Fruit fly (Drosophila melanogaster): ENCODE data around the gene Hsc70-3.
A peak's percentile ranks its signal among the peaks of the same experiment; 100 is the strongest.

Gene Hsc70-3

dm6 chrX:11852310-11852709, 45.4 kb upstream of the Hsc70-3 start, which contains the start of gene p24-1 (continued):
- TF ChIP-seq C15 (GFP tag; IDR thresholded peaks at IDR 0.05) (no peak), chm (GFP tag; IDR thresholded peaks at IDR 0.05) (0 out of 2 replicates have a peak, but pooled peaks have one; percentile 44), CG10565 (GFP tag; optimal IDR thresholded peaks at IDR 0.05) (no peak), CG7786 (GFP tag; optimal IDR thresholded peaks at IDR 0.05) (peak; percentile 55), tup (GFP tag; optimal IDR thresholded peaks at IDR 0.05) (no peak), bcd (GFP tag; optimal IDR thresholded peaks at IDR 0.05) (peak; percentile 44), gce (GFP tag; IDR thresholded peaks at IDR 0.05) (no peak), ab (GFP tag; optimal IDR thresholded peaks at IDR 0.05) (no peak), CG7987 (GFP tag; optimal IDR thresholded peaks at IDR 0.05) (peak; percentile 26), CG17359 (tag; optimal IDR thresholded peaks at IDR 0.05) (peak; percentile 23), CG6813 (GFP tag; optimal IDR thresholded peaks at IDR 0.05) (no peak), hkb (optimal IDR thresholded peaks at IDR 0.05) (peak; percentile 47), hkb (GFP tag; IDR thresholded peaks at IDR 0.05) (no peak), jumu (GFP tag; optimal IDR thresholded peaks at IDR 0.05) (peak; percentile 65), MESR4 (GFP tag; optimal IDR thresholded peaks at IDR 0.05) (peak; percentile 86), CG10366 (GFP tag; IDR thresholded peaks at IDR 0.05) (no peak), CG11723 (GFP tag; optimal IDR thresholded peaks at IDR 0.05) (no peak), cad (GFP tag; optimal IDR thresholded peaks at IDR 0.05) (no peak), CG4360 (GFP tag; IDR thresholded peaks at IDR 0.05) (no peak), psq (GFP tag; optimal IDR thresholded peaks at IDR 0.05) (no peak), CG7963 (GFP tag; IDR thresholded peaks at IDR 0.05; ENCODE audit: partially characterized antibody) (peak; percentile 74), insv (GFP tag; optimal IDR thresholded peaks at IDR 0.05) (peak in 1 of 2 experiments; percentile 7), CG34376 (GFP tag; optimal IDR thresholded peaks at IDR 0.05) (peak; percentile 51), CG13287 (GFP tag; IDR thresholded peaks at IDR 0.05; ENCODE audit: partially characterized antibody) (peak; percentile 91), sna (GFP tag; IDR thresholded peaks at IDR 0.05; ENCODE audit: partially characterized antibody) (peak; percentile 82), CG4424 (GFP tag; optimal IDR thresholded peaks at IDR 0.05) (peak; percentile 15), prd (optimal IDR thresholded peaks at IDR 0.05) (no peak), prd (GFP tag; IDR thresholded peaks at IDR 0.05) (peak; percentile 5; the same call in 1 of the 3 replicates), CG8478 (optimal IDR thresholded peaks at IDR 0.05) (no peak), Kr (GFP tag; optimal IDR thresholded peaks at IDR 0.05) (no peak), CG6765 (GFP tag; optimal IDR thresholded peaks at IDR 0.05) (peak; percentile 14), Dek (tag; optimal IDR thresholded peaks at IDR 0.05) (no peak), Hr39 (optimal IDR thresholded peaks at IDR 0.05) (no peak), sug (tag; optimal IDR thresholded peaks at IDR 0.05) (peak; percentile 61), tna (GFP tag; IDR thresholded peaks at IDR 0.05; ENCODE audit: partially characterized antibody) (peak; percentile 78), zfh2 (GFP tag; optimal IDR thresholded peaks at IDR 0.05) (peak; percentile 76), CG2875 (GFP tag; optimal IDR thresholded peaks at IDR 0.05) (no peak), HmgZ (tag; optimal IDR thresholded peaks at IDR 0.05) (peak; percentile 86), cg (GFP tag; optimal IDR thresholded peaks at IDR 0.05) (no peak), al (GFP tag; IDR thresholded peaks at IDR 0.05) (0 out of 2 replicates have a peak, but pooled peaks have one; percentile 11), Rx (GFP tag; IDR thresholded peaks at IDR 0.05) (no peak), Mes4 (GFP tag; optimal IDR thresholded peaks at IDR 0.05) (no peak), CG8089 (GFP tag; optimal IDR thresholded peaks at IDR 0.05) (no peak), CG9727 (GFP tag; optimal IDR thresholded peaks at IDR 0.05) (no peak), slou (GFP tag; optimal IDR thresholded peaks at IDR 0.05) (no peak), chn (GFP tag; optimal IDR thresholded peaks at IDR 0.05) (peak; percentile 60), Sox102F (GFP tag; optimal IDR thresholded peaks at IDR 0.05) (no peak), CG6854 (GFP tag; optimal IDR thresholded peaks at IDR 0.05) (no peak), zfh1 (GFP tag; IDR thresholded peaks at IDR 0.05) (no peak; the same call in 2 of the 3 replicates), CG1832 (GFP tag; optimal IDR thresholded peaks at IDR 0.05) (no peak), dan (GFP tag; IDR thresholded peaks at IDR 0.05) (no peak), CG7372 (GFP tag; IDR thresholded peaks at IDR 0.05) (no peak), CG6272 (GFP tag; IDR thresholded peaks at IDR 0.05) (no peak)
